Fruit fly (Drosophila melanogaster) whole organism, embryonic: Measurements from ENCODE around the gene Fbxl7.

Source experiments
- ATbp ChIP-seq: fragments of 200-800 bp; sonication (Bioruptor generic); optimal IDR thresholded peaks from 2 replicates; lab custom pipeline; 2017; ENCODE audit warnings: missing biosample characterization, mild to moderate bottlenecking, missing genetic modification characterization, missing genetic modification reagents
- Aef1 ChIP-seq: fragments of 200-800 bp; sonication (Bioruptor generic); IDR thresholded peaks from 3 replicates; pipeline ENCODE4 v1.3.6; 2022; ENCODE audit warnings: missing biosample characterization, missing genetic modification characterization
- Atf-2 ChIP-seq: fragments of 200-800 bp; sonication (Bioruptor generic); optimal IDR thresholded peaks from 2 replicates; lab custom pipeline; 2016; ENCODE audit warnings: missing biosample characterization, missing genetic modification characterization
- CG10147 ChIP-seq: fragments of 200-800 bp; sonication (Bioruptor generic); optimal IDR thresholded peaks from 2 replicates; lab custom pipeline; 2019; ENCODE audit warnings: missing biosample characterization, mild to moderate bottlenecking, missing genetic modification characterization, moderate library complexity
- CG17328 ChIP-seq: fragments of 200-800 bp; sonication (Bioruptor generic); IDR thresholded peaks from 2 replicates; pipeline ENCODE4 v1.3.6; 2022; ENCODE audit warnings: missing biosample characterization, missing genetic modification characterization
- CG18619 ChIP-seq: fragments of 200-800 bp; sonication (Bioruptor generic); optimal IDR thresholded peaks from 3 replicates; lab custom pipeline; 2017; ENCODE audit warnings: missing biosample characterization, mild to moderate bottlenecking, missing genetic modification characterization
- CG2202 ChIP-seq: fragments of 200-800 bp; sonication (Bioruptor generic); optimal IDR thresholded peaks from 2 replicates; lab custom pipeline; 2018; ENCODE audit warnings: missing biosample characterization, mild to moderate bottlenecking, missing genetic modification characterization
- CG30403 ChIP-seq: fragments of 200-800 bp; sonication (Bioruptor generic); optimal IDR thresholded peaks from 3 replicates; lab custom pipeline; 2016; ENCODE audit warnings: missing biosample characterization, missing genetic modification characterization
- CG31441 ChIP-seq: fragments of 200-800 bp; sonication (Bioruptor generic); IDR thresholded peaks from 2 replicates; pipeline ENCODE4 v1.3.6; 2022; ENCODE audit warnings: missing biosample characterization, missing genetic modification characterization
- CG34224 ChIP-seq: fragments of 200-800 bp; sonication (Bioruptor generic); IDR thresholded peaks from 3 replicates; pipeline ENCODE4 v1.3.6; 2022; ENCODE audit warnings: missing biosample characterization, missing genetic modification characterization; ENCODE audit not compliant: partially characterized antibody
- CG43689 ChIP-seq: fragments of 200-800 bp; sonication (Bioruptor generic); IDR thresholded peaks from 2 replicates; pipeline ENCODE4 v1.3.6; 2022; ENCODE audit warnings: missing biosample characterization, missing genetic modification characterization
- CG4404 ChIP-seq: fragments of 200-800 bp; sonication (Bioruptor generic); IDR thresholded peaks from 2 replicates; pipeline ENCODE4 v1.3.6; 2022; ENCODE audit warnings: missing biosample characterization, missing genetic modification characterization
- CG4617 ChIP-seq: fragments of 200-800 bp; sonication (Bioruptor generic); optimal IDR thresholded peaks from 3 replicates; lab custom pipeline; 2016; ENCODE audit warnings: missing biosample characterization, missing genetic modification characterization, borderline replicate concordance
- CG6765 ChIP-seq: fragments of 200-800 bp; sonication (Bioruptor generic); optimal IDR thresholded peaks from 3 replicates; lab custom pipeline; 2017; ENCODE audit warnings: missing biosample characterization, mild to moderate bottlenecking, missing genetic modification characterization
- CG8478 ChIP-seq: fragments of >200 bp; optimal IDR thresholded peaks from 2 replicates; lab custom pipeline; 2018
- CG8924 ChIP-seq: fragments of 200-800 bp; optimal IDR thresholded peaks from 3 replicates; lab custom pipeline; 2019; ENCODE audit warnings: missing biosample characterization, mild to moderate bottlenecking, missing genetic modification characterization, moderate library complexity
- CG9437 ChIP-seq: fragments of 200-800 bp; sonication (Bioruptor generic); optimal IDR thresholded peaks from 2 replicates; lab custom pipeline; 2018; ENCODE audit warnings: missing biosample characterization, mild to moderate bottlenecking, missing genetic modification characterization
- CG9609 ChIP-seq: fragments of 200-800 bp; sonication (Bioruptor generic); optimal IDR thresholded peaks from 3 replicates; lab custom pipeline; 2016; ENCODE audit warnings: missing biosample characterization, missing genetic modification characterization
- CG9876 ChIP-seq: fragments of 200-800 bp; sonication (Bioruptor generic); optimal IDR thresholded peaks from 2 replicates; lab custom pipeline; 2016; ENCODE audit warnings: missing biosample characterization, missing genetic modification characterization
- CkIIα-i1 ChIP-seq: fragments of 200-800 bp; sonication (Bioruptor generic); IDR thresholded peaks from 2 replicates; pipeline ENCODE4 v1.3.6; 2022; ENCODE audit warnings: missing biosample characterization, missing genetic modification characterization
- Dfd ChIP-seq, 2 experiments: fragments of >200 bp; optimal IDR thresholded peaks; 2 replicates each; lab custom pipeline; 2017; ENCODE audit warnings: missing biosample characterization in 2 of 2, missing genetic modification characterization in 2 of 2
- Dip3 ChIP-seq: fragments of 200-800 bp; sonication (Bioruptor generic); optimal IDR thresholded peaks from 3 replicates; lab custom pipeline; 2016; ENCODE audit warnings: missing biosample characterization, missing genetic modification characterization
- Eip74EF ChIP-seq, 2 experiments: fragments of 200-800 bp in 1 of 2; fragments of >200 bp in 1 of 2; sonication (Bioruptor generic) in 1 of 2; optimal IDR thresholded peaks; 2 replicates each; lab custom pipeline; 2017 to 2019; ENCODE audit warnings: missing biosample characterization in 2 of 2, missing genetic modification characterization in 2 of 2, mild to moderate bottlenecking in 1 of 2, moderate library complexity in 1 of 2
- Ets65A ChIP-seq: fragments of 200-800 bp; sonication (Bioruptor generic); peaks from one replicate; lab custom pipeline; 2016; ENCODE audit warnings: missing biosample characterization, missing genetic modification characterization
- Gug ChIP-seq: fragments of 200-800 bp; sonication (Bioruptor generic); IDR thresholded peaks from 4 replicates; pipeline ENCODE4 v1.3.6; 2022; ENCODE audit warnings: missing biosample characterization, missing genetic modification characterization
- HLH3B ChIP-seq: fragments of 200-800 bp; sonication (Bioruptor generic); IDR thresholded peaks from 2 replicates; pipeline ENCODE4 v1.3.6; 2022; ENCODE audit warnings: missing biosample characterization, missing genetic modification characterization
- HLHmδ ChIP-seq: fragments of 200-800 bp; sonication (Bioruptor generic); optimal IDR thresholded peaks from 2 replicates; lab custom pipeline; 2018; ENCODE audit warnings: missing biosample characterization, mild to moderate bottlenecking, missing genetic modification characterization, moderate library complexity
- Hey ChIP-seq: fragments of 200-800 bp; sonication (Bioruptor generic); optimal IDR thresholded peaks from 3 replicates; lab custom pipeline; 2018; ENCODE audit warnings: missing biosample characterization, mild to moderate bottlenecking, missing genetic modification characterization
- MBD-R2 ChIP-seq: fragments of 200-800 bp; sonication (Bioruptor generic); IDR thresholded peaks from 2 replicates; pipeline ENCODE4 v1.3.6; 2022; ENCODE audit warnings: missing biosample characterization, missing genetic modification characterization
- Oli ChIP-seq: fragments of 200-800 bp; sonication (Bioruptor generic); optimal IDR thresholded peaks from 2 replicates; lab custom pipeline; 2018; ENCODE audit warnings: missing biosample characterization, mild to moderate bottlenecking, missing genetic modification characterization, moderate library complexity
- Six4 ChIP-seq: fragments of 200-800 bp; sonication (Bioruptor generic); optimal IDR thresholded peaks from 2 replicates; lab custom pipeline; 2016; ENCODE audit warnings: missing biosample characterization, missing genetic modification characterization
- Sry-δ ChIP-seq: fragments of 200-800 bp; sonication (Bioruptor generic); optimal IDR thresholded peaks from 2 replicates; lab custom pipeline; 2016; ENCODE audit warnings: missing biosample characterization, missing genetic modification characterization
- Tbp ChIP-seq: fragments of >200 bp; optimal IDR thresholded peaks from 2 replicates; lab custom pipeline; 2018; ENCODE audit warnings: missing biosample characterization, missing genetic modification characterization
- ase ChIP-seq: fragments of 200-800 bp; sonication (Bioruptor generic); IDR thresholded peaks from 3 replicates; pipeline ENCODE4 v1.3.6; 2022; ENCODE audit warnings: missing biosample characterization, missing genetic modification characterization
- cas ChIP-seq: fragments of 200-800 bp; sonication (Bioruptor generic); IDR thresholded peaks from 2 replicates; pipeline ENCODE4 v1.3.6; 2022; ENCODE audit warnings: missing biosample characterization, missing genetic modification characterization
- chn ChIP-seq: fragments of 200-800 bp; sonication (Bioruptor generic); optimal IDR thresholded peaks from 2 replicates; lab custom pipeline; 2016; ENCODE audit warnings: missing biosample characterization, missing genetic modification characterization
- dimm ChIP-seq: fragments of 200-800 bp; sonication (Bioruptor generic); IDR thresholded peaks from 2 replicates; pipeline ENCODE4 v1.3.6; 2022; ENCODE audit warnings: missing biosample characterization, missing genetic modification characterization
- gem ChIP-seq: fragments of 200-800 bp; sonication (Bioruptor generic); optimal IDR thresholded peaks from 2 replicates; lab custom pipeline; 2019; ENCODE audit warnings: missing biosample characterization, mild to moderate bottlenecking, missing genetic modification characterization, moderate library complexity
- gfzf ChIP-seq: fragments of 200-800 bp; sonication (Bioruptor generic); optimal IDR thresholded peaks from 2 replicates; lab custom pipeline; 2016; ENCODE audit warnings: missing biosample characterization, mild to moderate bottlenecking, missing genetic modification characterization, moderate library complexity
- hb ChIP-seq: fragments of 200-800 bp; sonication (Bioruptor generic); IDR thresholded peaks from 3 replicates; pipeline ENCODE4 v1.3.6; 2022; ENCODE audit warnings: missing biosample characterization, missing genetic modification characterization; ENCODE audit not compliant: partially characterized antibody
- jing ChIP-seq: fragments of 200-800 bp; sonication (Bioruptor generic); optimal IDR thresholded peaks from 2 replicates; lab custom pipeline; 2018; ENCODE audit warnings: missing biosample characterization, mild to moderate bottlenecking, missing genetic modification characterization
- ken ChIP-seq: fragments of 200-800 bp; sonication (Bioruptor generic); IDR thresholded peaks from 3 replicates; pipeline ENCODE4 v1.3.6; 2022; ENCODE audit warnings: missing biosample characterization, missing genetic modification characterization
- lola ChIP-seq, 3 experiments: fragments of >200 bp in 2 of 3; fragments of 200-800 bp in 1 of 3; sonication (Bioruptor generic) in 1 of 3; optimal IDR thresholded peaks; 2 replicates each; lab custom pipeline; 2017 to 2019; ENCODE audit warnings: missing biosample characterization in 3 of 3, missing genetic modification characterization in 3 of 3, mild to moderate bottlenecking in 1 of 3, moderate library complexity in 1 of 3
- nau ChIP-seq: fragments of 200-800 bp; sonication (Bioruptor generic); optimal IDR thresholded peaks from 3 replicates; lab custom pipeline; 2017; ENCODE audit warnings: missing biosample characterization, mild to moderate bottlenecking, missing genetic modification characterization, missing genetic modification reagents
- pho ChIP-seq: fragments of 200-800 bp; sonication (Bioruptor generic); optimal IDR thresholded peaks from 2 replicates; lab custom pipeline; 2016; ENCODE audit warnings: missing biosample characterization, missing genetic modification characterization
- pnt ChIP-seq: fragments of 200-800 bp; sonication (Bioruptor generic); optimal IDR thresholded peaks from 3 replicates; lab custom pipeline; 2016; ENCODE audit warnings: missing biosample characterization, missing genetic modification characterization
- prd ChIP-seq, 3 experiments: fragments of >200 bp in 2 of 3; fragments of 200-800 bp in 1 of 3; sonication (Bioruptor generic) in 1 of 3; optimal IDR thresholded peaks in 2 of 3; IDR thresholded peaks in 1 of 3; 2 replicates in 2 of 3; 3 replicates in 1 of 3; pipeline versions ENCODE4 v1.3.6 to Lab custom; 2017 to 2022; ENCODE audit warnings: missing biosample characterization in 1 of 3, missing genetic modification characterization in 1 of 3
- rib ChIP-seq: fragments of 200-800 bp; sonication (Bioruptor generic); IDR thresholded peaks from 2 replicates; pipeline ENCODE4 v1.3.6; 2022; ENCODE audit warnings: missing biosample characterization, missing genetic modification characterization
- ttk ChIP-seq: fragments of 200-800 bp; sonication (Bioruptor generic); IDR thresholded peaks from 2 replicates; pipeline ENCODE4 v2.1.2; 2022; ENCODE audit warnings: missing biosample characterization, missing genetic modification characterization
- unc-4 ChIP-seq: fragments of 200-800 bp; sonication (Bioruptor generic); IDR thresholded peaks from 2 replicates; pipeline ENCODE4 v1.3.6; 2022; ENCODE audit warnings: missing biosample characterization, missing genetic modification characterization; ENCODE audit not compliant: partially characterized antibody
- zfh1 ChIP-seq: fragments of 200-800 bp; sonication (Bioruptor generic); IDR thresholded peaks from 3 replicates; pipeline ENCODE4 v1.3.6; 2022; ENCODE audit warnings: missing biosample characterization, missing genetic modification characterization

Gene Fbxl7

DNA sequence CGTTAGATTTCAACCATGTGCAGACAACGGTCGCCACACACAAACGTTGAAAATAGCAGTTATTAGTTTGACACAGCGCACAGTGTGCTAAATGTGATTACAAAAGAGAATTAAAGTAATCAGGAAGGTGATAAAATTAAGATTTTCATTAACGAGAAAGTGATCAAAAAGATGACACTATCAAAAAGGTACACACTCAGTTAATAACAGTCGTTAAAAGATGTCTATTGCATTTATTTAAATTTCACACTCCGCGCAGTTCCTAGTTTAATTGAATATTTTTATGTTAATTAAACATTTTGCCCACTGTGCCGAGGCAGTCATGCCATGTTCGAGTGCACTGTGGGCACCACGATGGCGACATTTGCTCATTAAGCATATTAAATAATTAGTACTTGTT, 6.5 kb downstream of the Fbxl7 start (continued):
- no peak for TF ChIP-seq Sry-δ
- no peak for TF ChIP-seq Atf-2
- TF ChIP-seq Dfd (GFP tag; optimal IDR thresholded peaks at IDR 0.05; lab: Kevin White, UChicago), result no peak
- TF ChIP-seq CG31441 (GFP tag; lab: Robert Waterston, UW), result peak; percentile 38; the same call in 1 of the 2 replicates
- no peak for TF ChIP-seq nau (GFP tag; lab: Kevin White, UChicago)
- TF ChIP-seq chn (GFP tag; lab: Kevin White, UChicago), result no peak
- TF ChIP-seq jing (GFP tag; lab: Kevin White, UChicago), result no peak
- peak; percentile 32 for TF ChIP-seq CG9437 (GFP tag; lab: Kevin White, UChicago)
- TF ChIP-seq Six4 (GFP tag; lab: Kevin White, UChicago), result no peak
- TF ChIP-seq CG8924 (tag; lab: Kevin White, UChicago), result peak; percentile 41
- no peak for TF ChIP-seq cas (GFP tag; lab: Robert Waterston, UW)
- TF ChIP-seq hb (GFP tag; lab: Robert Waterston, UW), result no peak
- no peak for TF ChIP-seq CG8478 (lab: Kevin White, UChicago)
- TF ChIP-seq lola (GFP tag; optimal IDR thresholded peaks at IDR 0.05; lab: Kevin White, UChicago), result no peak
- no peak for TF ChIP-seq ATbp (GFP tag; lab: Kevin White, UChicago)
- 0 out of 4 replicates have a peak, but pooled peaks have one; percentile 16 for TF ChIP-seq Gug
- no peak for TF ChIP-seq ttk (GFP tag; lab: Robert Waterston, UW)
- TF ChIP-seq CG18619, result no peak
- TF ChIP-seq HLHmδ, result no peak
- TF ChIP-seq HLH3B, result peak; percentile 51
- peak; percentile 23; the same call in 1 of the 3 replicates for TF ChIP-seq zfh1 (GFP tag; lab: Robert Waterston, UW)
- no peak for TF ChIP-seq CG34224 (GFP tag; lab: Robert Waterston, UW)
- no peak for TF ChIP-seq pnt (GFP tag; lab: Kevin White, UChicago)
- TF ChIP-seq CkIIα-i1 (GFP tag; lab: Robert Waterston, UW), result no peak
- no peak for TF ChIP-seq unc-4 (GFP tag; lab: Robert Waterston, UW)
- no peak for TF ChIP-seq pho (GFP tag; lab: Kevin White, UChicago)
- peak; percentile 48 for TF ChIP-seq CG30403 (GFP tag; lab: Kevin White, UChicago)
- no peak for TF ChIP-seq CG4617 (GFP tag; lab: Kevin White, UChicago)
- TF ChIP-seq CG9876 (GFP tag; lab: Kevin White, UChicago), result no peak
- TF ChIP-seq CG43689 (GFP tag; lab: Robert Waterston, UW), result no peak
- TF ChIP-seq Tbp (GFP tag; lab: Kevin White, UChicago), result no peak
- TF ChIP-seq MBD-R2 (GFP tag; lab: Robert Waterston, UW), result no peak
- peak; percentile 59 for TF ChIP-seq Oli
- TF ChIP-seq gfzf, result no peak
- no peak for TF ChIP-seq CG6765 (GFP tag; lab: Kevin White, UChicago)
- TF ChIP-seq gem (tag; lab: Kevin White, UChicago), result peak; percentile 72
- TF ChIP-seq Ets65A (GFP tag; lab: Kevin White, UChicago), result peak; percentile 69
- TF ChIP-seq Hey, result no peak
- TF ChIP-seq prd (optimal IDR thresholded peaks at IDR 0.05; lab: Kevin White, UChicago), result no peak
- TF ChIP-seq prd (GFP tag; IDR thresholded peaks at IDR 0.05; lab: Robert Waterston, UW), result peak; percentile 61; the same call in 1 of the 3 replicates
- no peak for TF ChIP-seq ken (GFP tag; lab: Robert Waterston, UW)
- TF ChIP-seq CG2202 (tag; lab: Kevin White, UChicago), result no peak
- TF ChIP-seq Aef1 (GFP tag; lab: Robert Waterston, UW), result peak; percentile 50; the same call in 2 of the 3 replicates
- no peak for TF ChIP-seq dimm (GFP tag; lab: Robert Waterston, UW)
- no peak for TF ChIP-seq CG10147 (GFP tag; lab: Kevin White, UChicago)
- TF ChIP-seq ase, result 0 out of 3 replicates have a peak, but pooled peaks have one; percentile 29
- no peak for TF ChIP-seq CG9609 (GFP tag; lab: Kevin White, UChicago)
- TF ChIP-seq Eip74EF (GFP tag; optimal IDR thresholded peaks at IDR 0.05; lab: Kevin White, UChicago), result peak in 1 of 2 experiments; percentile 6
- no peak for TF ChIP-seq Dip3 (GFP tag; lab: Kevin White, UChicago)
- no peak for TF ChIP-seq CG4404
- no peak for TF ChIP-seq rib (GFP tag; lab: Robert Waterston, UW)
- no peak for TF ChIP-seq CG17328 (GFP tag; lab: Robert Waterston, UW)
